Fruit fly (Drosophila melanogaster): Measurements from ENCODE around the gene retm.

DNA sequence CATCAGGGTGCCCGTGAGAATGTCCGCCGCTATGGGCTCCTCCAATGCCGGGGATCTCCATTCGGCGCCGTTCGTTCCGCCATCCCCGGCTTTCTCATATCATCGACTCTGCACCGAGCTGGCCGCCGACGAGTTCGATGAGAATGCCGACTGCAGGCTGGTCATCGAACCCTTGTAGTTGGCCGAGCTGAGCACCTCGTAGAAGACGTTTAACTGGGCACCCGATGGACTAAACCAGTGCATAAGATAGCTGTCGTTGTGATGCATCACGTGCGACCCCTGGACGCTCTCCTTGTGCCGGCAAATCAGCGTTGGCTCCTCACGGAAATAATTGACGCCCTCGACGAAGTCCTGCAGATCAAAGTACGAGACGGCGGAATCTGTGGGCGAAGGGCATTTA is 6.0 kb downstream of the retm start:
- TF ChIP-seq Dll (optimal IDR thresholded peaks at IDR 0.05) (no peak), psq (optimal IDR thresholded peaks at IDR 0.05) (no peak), usp (GFP tag; optimal IDR thresholded peaks at IDR 0.05) (no peak), pan (optimal IDR thresholded peaks at IDR 0.05) (no peak), EcR (GFP tag; optimal IDR thresholded peaks at IDR 0.05) (no peak)
